Fruit fly (Drosophila melanogaster) whole organism, embryonic: ENCODE measurements around the gene CG10907.
A peak's percentile ranks its signal among the peaks of the same experiment; 100 is the strongest.

Source experiments
- Abd-B ChIP-seq: fragments of 200-800 bp; sonication (Bioruptor generic); optimal IDR thresholded peaks from 2 replicates; lab custom pipeline; 2018; ENCODE audit warnings: missing biosample characterization, mild to moderate bottlenecking, missing genetic modification characterization, moderate library complexity
- Adf1 ChIP-seq: fragments of 200-800 bp; sonication (Bioruptor generic); IDR thresholded peaks from 2 replicates; pipeline ENCODE4 v1.3.6; 2022; ENCODE audit warnings: missing biosample characterization, missing genetic modification characterization
- Aef1 ChIP-seq: fragments of 200-800 bp; sonication (Bioruptor generic); IDR thresholded peaks from 3 replicates; pipeline ENCODE4 v1.3.6; 2022; ENCODE audit warnings: missing biosample characterization, missing genetic modification characterization
- Atf6 ChIP-seq: fragments of 200-800 bp; sonication (Bioruptor generic); IDR thresholded peaks from 2 replicates; pipeline ENCODE4 v1.3.6; 2022; ENCODE audit warnings: missing biosample characterization, missing genetic modification characterization
- CG10543 ChIP-seq: fragments of 200-800 bp; sonication (Bioruptor generic); optimal IDR thresholded peaks from 3 replicates; lab custom pipeline; 2017; ENCODE audit warnings: missing biosample characterization, mild to moderate bottlenecking, missing genetic modification characterization, moderate library complexity
- CG11456 ChIP-seq: fragments of 200-800 bp; sonication (Bioruptor generic); IDR thresholded peaks from 3 replicates; pipeline ENCODE4 v1.3.6; 2022; ENCODE audit warnings: missing biosample characterization, missing genetic modification characterization
- CG13287 ChIP-seq: fragments of 200-800 bp; sonication (Bioruptor generic); IDR thresholded peaks from 2 replicates; pipeline ENCODE4 v1.3.6; 2022; ENCODE audit warnings: missing biosample characterization, missing genetic modification characterization; ENCODE audit not compliant: partially characterized antibody
- CG13296 ChIP-seq: fragments of 200-800 bp; sonication (Bioruptor generic); optimal IDR thresholded peaks from 3 replicates; lab custom pipeline; 2018; ENCODE audit warnings: missing biosample characterization, mild to moderate bottlenecking, missing genetic modification characterization
- CG14667 ChIP-seq: fragments of 200-800 bp; sonication (Bioruptor generic); IDR thresholded peaks from 2 replicates; pipeline ENCODE4 v1.3.6; 2022; ENCODE audit warnings: missing biosample characterization, missing genetic modification characterization
- CG14710 ChIP-seq: fragments of 200-800 bp; sonication (Bioruptor generic); optimal IDR thresholded peaks from 3 replicates; lab custom pipeline; 2019; ENCODE audit warnings: missing biosample characterization, mild to moderate bottlenecking, missing genetic modification characterization, moderate library complexity
- CG1603 ChIP-seq: fragments of 200-800 bp; sonication (Bioruptor generic); optimal IDR thresholded peaks from 2 replicates; lab custom pipeline; 2019; ENCODE audit warnings: missing biosample characterization, mild to moderate bottlenecking, missing genetic modification characterization, moderate library complexity
- CG18764 ChIP-seq: fragments of 200-800 bp; sonication (Bioruptor generic); optimal IDR thresholded peaks from 3 replicates; lab custom pipeline; 2016; ENCODE audit warnings: missing biosample characterization, missing genetic modification characterization
- CG3065 ChIP-seq: fragments of 200-800 bp; sonication (Bioruptor generic); optimal IDR thresholded peaks from 2 replicates; lab custom pipeline; 2016; ENCODE audit warnings: missing biosample characterization, missing genetic modification characterization
- CG3281 ChIP-seq: fragments of 200-800 bp; sonication (Bioruptor generic); optimal IDR thresholded peaks from 3 replicates; lab custom pipeline; 2017; ENCODE audit warnings: missing biosample characterization, mild to moderate bottlenecking, missing genetic modification characterization
- CG34224 ChIP-seq: fragments of 200-800 bp; sonication (Bioruptor generic); IDR thresholded peaks from 3 replicates; pipeline ENCODE4 v1.3.6; 2022; ENCODE audit warnings: missing biosample characterization, missing genetic modification characterization; ENCODE audit not compliant: partially characterized antibody
- CG3995 ChIP-seq: fragments of 200-800 bp; sonication (Bioruptor generic); optimal IDR thresholded peaks from 3 replicates; lab custom pipeline; 2016; ENCODE audit warnings: missing biosample characterization, missing genetic modification characterization
- CG5245 ChIP-seq: fragments of 200-800 bp; sonication (Bioruptor generic); optimal IDR thresholded peaks from 3 replicates; lab custom pipeline; 2016; ENCODE audit warnings: missing biosample characterization, missing genetic modification characterization
- CG7271 ChIP-seq: fragments of 200-800 bp; sonication (Bioruptor generic); optimal IDR thresholded peaks from 2 replicates; lab custom pipeline; 2018; ENCODE audit warnings: missing biosample characterization, mild to moderate bottlenecking, missing genetic modification characterization, moderate library complexity
- CG7987 ChIP-seq: fragments of 200-800 bp; sonication (Bioruptor generic); optimal IDR thresholded peaks from 2 replicates; lab custom pipeline; 2018; ENCODE audit warnings: missing biosample characterization, mild to moderate bottlenecking, missing genetic modification characterization, moderate library complexity
- CG8944 ChIP-seq: fragments of 200-800 bp; sonication (Bioruptor generic); optimal IDR thresholded peaks from 3 replicates; lab custom pipeline; 2016; ENCODE audit warnings: missing biosample characterization, missing genetic modification characterization
- CG9437 ChIP-seq: fragments of 200-800 bp; sonication (Bioruptor generic); optimal IDR thresholded peaks from 2 replicates; lab custom pipeline; 2018; ENCODE audit warnings: missing biosample characterization, mild to moderate bottlenecking, missing genetic modification characterization
- CoRest ChIP-seq: fragments of 200-800 bp; sonication (Bioruptor generic); optimal IDR thresholded peaks from 3 replicates; lab custom pipeline; 2018; ENCODE audit warnings: missing biosample characterization, mild to moderate bottlenecking, missing genetic modification characterization, moderate library complexity
- Doc2 ChIP-seq: fragments of 200-800 bp; sonication (Bioruptor generic); IDR thresholded peaks from 2 replicates; pipeline ENCODE4 v1.3.6; 2022; ENCODE audit warnings: missing biosample characterization, missing genetic modification characterization
- Ets65A ChIP-seq: fragments of 200-800 bp; sonication (Bioruptor generic); peaks from one replicate; lab custom pipeline; 2016; ENCODE audit warnings: missing biosample characterization, missing genetic modification characterization
- Fer3 ChIP-seq: fragments of 200-800 bp; sonication (Bioruptor generic); optimal IDR thresholded peaks from 2 replicates; lab custom pipeline; 2018; ENCODE audit warnings: missing biosample characterization, mild to moderate bottlenecking, missing genetic modification characterization, moderate library complexity
- GATAe ChIP-seq: fragments of 200-800 bp; sonication (Bioruptor generic); conservative IDR thresholded peaks from 2 replicates; pipeline ENCODE4 v1.3.6; 2022; ENCODE audit warnings: missing biosample characterization, missing genetic modification characterization
- Jarid2 ChIP-seq: fragments of 200-800 bp; sonication (Bioruptor generic); optimal IDR thresholded peaks from 3 replicates; lab custom pipeline; 2017; ENCODE audit warnings: mild to moderate bottlenecking, missing biosample characterization, missing genetic modification reagents, missing genetic modification characterization
- MTF-1 ChIP-seq: fragments of 200-800 bp; sonication (Bioruptor generic); optimal IDR thresholded peaks from 2 replicates; lab custom pipeline; 2018; ENCODE audit warnings: missing biosample characterization, mild to moderate bottlenecking, missing genetic modification characterization, borderline replicate concordance
- Meics ChIP-seq: fragments of 200-800 bp; sonication (Bioruptor generic); optimal IDR thresholded peaks from 2 replicates; lab custom pipeline; 2017; ENCODE audit warnings: missing biosample characterization, mild to moderate bottlenecking, missing genetic modification characterization
- NC2α ChIP-seq: fragments of 200-800 bp; sonication (Bioruptor generic); optimal IDR thresholded peaks from 2 replicates; lab custom pipeline; 2016; ENCODE audit warnings: missing biosample characterization, missing genetic modification characterization
- NC2β ChIP-seq: fragments of 200-800 bp; sonication (Bioruptor generic); optimal IDR thresholded peaks from 2 replicates; lab custom pipeline; 2016; ENCODE audit warnings: missing biosample characterization, missing genetic modification characterization
- NK7.1 ChIP-seq: fragments of 200-800 bp; sonication (Bioruptor generic); optimal IDR thresholded peaks from 3 replicates; lab custom pipeline; 2016; ENCODE audit warnings: missing biosample characterization, missing genetic modification characterization
- Rfx ChIP-seq: fragments of 200-800 bp; sonication (Bioruptor generic); IDR thresholded peaks from 2 replicates; pipeline ENCODE4 v1.3.6; 2022; ENCODE audit warnings: missing biosample characterization, missing genetic modification characterization
- Side ChIP-seq: fragments of 200-800 bp; sonication (Bioruptor generic); optimal IDR thresholded peaks from 2 replicates; lab custom pipeline; 2016; ENCODE audit warnings: missing biosample characterization, missing genetic modification characterization
- Sox102F ChIP-seq: fragments of 200-800 bp; sonication (Bioruptor generic); optimal IDR thresholded peaks from 2 replicates; lab custom pipeline; 2018; ENCODE audit warnings: missing biosample characterization, mild to moderate bottlenecking, missing genetic modification characterization, moderate library complexity
- bowl ChIP-seq: fragments of 200-800 bp; sonication (Bioruptor generic); IDR thresholded peaks from 2 replicates; pipeline ENCODE4 v1.3.6; 2022; ENCODE audit warnings: missing biosample characterization, missing genetic modification characterization
- chinmo ChIP-seq: fragments of 200-800 bp; sonication (Bioruptor generic); IDR thresholded peaks from 4 replicates; pipeline ENCODE4 v1.3.6; 2022; ENCODE audit warnings: missing biosample characterization, missing genetic modification characterization; ENCODE audit not compliant: partially characterized antibody
- da ChIP-seq: fragments of 200-800 bp; sonication (Bioruptor generic); optimal IDR thresholded peaks from 2 replicates; lab custom pipeline; 2016; ENCODE audit warnings: missing biosample characterization, missing genetic modification characterization
- dysf ChIP-seq: fragments of 200-800 bp; sonication (Bioruptor generic); IDR thresholded peaks from 3 replicates; pipeline ENCODE4 v1.3.6; 2022; ENCODE audit warnings: missing biosample characterization, missing genetic modification characterization
- ems ChIP-seq: fragments of 200-800 bp; sonication (Bioruptor generic); optimal IDR thresholded peaks from 3 replicates; lab custom pipeline; 2016; ENCODE audit warnings: missing biosample characterization, missing genetic modification characterization
- gcm ChIP-seq: fragments of 200-800 bp; sonication (Bioruptor generic); optimal IDR thresholded peaks from 2 replicates; lab custom pipeline; 2019; ENCODE audit warnings: missing biosample characterization, mild to moderate bottlenecking, missing genetic modification characterization, moderate library complexity
- jigr1 ChIP-seq: fragments of 200-800 bp; sonication (Bioruptor generic); IDR thresholded peaks from 3 replicates; pipeline ENCODE4 v1.3.6; 2022; ENCODE audit warnings: missing biosample characterization, missing genetic modification characterization
- knrl ChIP-seq: fragments of 200-800 bp; sonication (Bioruptor generic); IDR thresholded peaks from 3 replicates; pipeline ENCODE4 v1.3.6; 2022; ENCODE audit warnings: missing biosample characterization, missing genetic modification characterization; ENCODE audit not compliant: partially characterized antibody
- mld ChIP-seq: fragments of 200-800 bp; sonication (Bioruptor generic); IDR thresholded peaks from 3 replicates; pipeline ENCODE4 v1.3.6; 2022; ENCODE audit warnings: missing biosample characterization, missing genetic modification characterization; ENCODE audit not compliant: partially characterized antibody
- nom ChIP-seq: fragments of 200-800 bp; sonication (Bioruptor generic); optimal IDR thresholded peaks from 2 replicates; lab custom pipeline; 2017; ENCODE audit warnings: missing biosample characterization, missing genetic modification characterization, mild to moderate bottlenecking, moderate library complexity, missing genetic modification reagents
- pnt ChIP-seq: fragments of 200-800 bp; sonication (Bioruptor generic); optimal IDR thresholded peaks from 3 replicates; lab custom pipeline; 2016; ENCODE audit warnings: missing biosample characterization, missing genetic modification characterization
- row ChIP-seq: fragments of 200-800 bp; sonication (Bioruptor generic); IDR thresholded peaks from 3 replicates; pipeline ENCODE4 v1.3.6; 2022; ENCODE audit warnings: missing biosample characterization, missing genetic modification characterization
- stc ChIP-seq: fragments of 200-800 bp; sonication (Bioruptor generic); IDR thresholded peaks from 2 replicates; pipeline ENCODE4 v1.3.6; 2022; ENCODE audit warnings: missing biosample characterization, missing genetic modification characterization
- tio ChIP-seq: fragments of 200-800 bp; sonication (Bioruptor generic); optimal IDR thresholded peaks from 2 replicates; lab custom pipeline; 2017; ENCODE audit warnings: missing biosample characterization, missing genetic modification characterization, inconsistent platforms
- vfl ChIP-seq: fragments of 200-800 bp; sonication (Bioruptor generic); optimal IDR thresholded peaks from 2 replicates; lab custom pipeline; 2016; ENCODE audit warnings: missing biosample characterization, missing genetic modification characterization
- zen ChIP-seq: fragments of 200-800 bp; sonication (Bioruptor generic); optimal IDR thresholded peaks from 3 replicates; lab custom pipeline; 2018; ENCODE audit warnings: missing biosample characterization, mild to moderate bottlenecking, missing genetic modification characterization, moderate library complexity

CG10907 gene

DNA sequence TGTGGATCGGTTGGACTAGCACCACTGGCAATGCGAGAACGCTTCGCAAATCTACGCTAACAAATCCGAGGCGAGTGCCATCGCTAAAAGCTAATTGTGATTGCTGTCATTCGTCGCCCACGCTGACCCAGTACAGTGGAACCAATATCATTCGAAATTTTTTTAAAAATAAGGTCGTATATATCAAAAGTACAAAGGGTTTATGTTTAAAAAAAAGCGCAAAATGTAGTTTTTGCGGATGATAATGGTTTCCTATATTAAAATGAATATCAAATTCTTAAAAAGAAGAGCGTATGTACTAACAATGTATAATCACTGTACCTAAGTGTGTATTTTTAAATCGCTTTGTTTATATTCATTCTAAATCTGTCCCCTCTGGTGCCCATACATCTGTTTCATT lies 8.0 kb upstream of the CG10907 start (continued):
- TF ChIP-seq chinmo (no peak), row (GFP tag; lab: Robert Waterston, UW) (peak; percentile 76), GATAe (GFP tag; lab: Robert Waterston, UW) (no peak), nom (no peak), Adf1 (0 out of 2 replicates have a peak, but pooled peaks have one; percentile 24), CG34224 (GFP tag; lab: Robert Waterston, UW) (no peak), Rfx (GFP tag; lab: Robert Waterston, UW) (peak; percentile 79), MTF-1 (GFP tag; lab: Kevin White, UChicago) (no peak), NC2β (GFP tag; lab: Kevin White, UChicago) (no peak), Sox102F (GFP tag; lab: Kevin White, UChicago) (peak; percentile 74), pnt (GFP tag; lab: Kevin White, UChicago) (no peak), CG1603 (tag; lab: Kevin White, UChicago) (no peak), CoRest (tag; lab: Kevin White, UChicago) (peak; percentile 59), Atf6 (peak; percentile 40; the same call in 1 of the 2 replicates), CG3065 (GFP tag; lab: Kevin White, UChicago) (no peak), CG10543 (GFP tag; lab: Kevin White, UChicago) (peak; percentile 67), da (no peak), Doc2 (GFP tag; lab: Robert Waterston, UW) (no peak), Aef1 (peak; percentile 39; the same call in 2 of the 3 replicates), knrl (GFP tag; lab: Robert Waterston, UW) (no peak), CG7271 (tag; lab: Kevin White, UChicago) (no peak), CG18764 (GFP tag; lab: Kevin White, UChicago) (no peak), CG11456 (GFP tag; lab: Robert Waterston, UW) (peak; percentile 49; the same call in 2 of the 3 replicates), Ets65A (GFP tag; lab: Kevin White, UChicago) (no peak), Fer3 (peak; percentile 57), vfl (GFP tag; lab: Kevin White, UChicago) (no peak), CG14710 (tag; lab: Kevin White, UChicago) (no peak), CG5245 (peak; percentile 8), bowl (GFP tag; lab: Robert Waterston, UW) (no peak), Side (no peak), Meics (GFP tag; lab: Kevin White, UChicago) (peak; percentile 68), CG9437 (GFP tag; lab: Kevin White, UChicago) (no peak), tio (GFP tag; lab: Kevin White, UChicago) (no peak), CG3995 (no peak), CG8944 (GFP tag; lab: Kevin White, UChicago) (no peak), NC2α (GFP tag; lab: Kevin White, UChicago) (no peak), gcm (GFP tag; lab: Kevin White, UChicago) (no peak), ems (no peak), dysf (GFP tag; lab: Robert Waterston, UW) (peak; percentile 80), CG14667 (GFP tag; lab: Robert Waterston, UW) (no peak), Jarid2 (GFP tag; lab: Kevin White, UChicago) (no peak), mld (GFP tag; lab: Robert Waterston, UW) (no peak), CG7987 (GFP tag; lab: Kevin White, UChicago) (no peak), jigr1 (no peak), zen (tag; lab: Kevin White, UChicago) (no peak), Abd-B (GFP tag; lab: Kevin White, UChicago) (no peak), CG13287 (GFP tag; lab: Robert Waterston, UW) (no peak), CG3281 (peak; percentile 32), NK7.1 (GFP tag; lab: Kevin White, UChicago) (no peak), stc (GFP tag; lab: Robert Waterston, UW) (peak; percentile 34; the same call in 1 of the 2 replicates), CG13296 (GFP tag; lab: Kevin White, UChicago) (peak; percentile 60)
